Fruit fly (Drosophila melanogaster) whole organism, wandering third instar larva: ENCODE data around the gene CG10359.
A peak's percentile ranks its signal among the peaks of the same experiment; 100 is the strongest.

Experiments
- Abd-B ChIP-seq: fragments of >200 bp; optimal IDR thresholded peaks from 2 replicates; lab custom pipeline; 2017; ENCODE audit warnings: missing biosample characterization, missing genetic modification characterization
- CG32264 ChIP-seq: fragments of 200-800 bp; sonication (Bioruptor generic); optimal IDR thresholded peaks from 2 replicates; lab custom pipeline; 2016; ENCODE audit warnings: missing biosample characterization, missing genetic modification characterization
- CG9705 ChIP-seq: fragments of 200-800 bp; sonication (Bioruptor generic); optimal IDR thresholded peaks from 2 replicates; lab custom pipeline; 2018; ENCODE audit warnings: missing biosample characterization, mild to moderate bottlenecking, missing genetic modification characterization
- CrebA ChIP-seq: fragments of 200-800 bp; sonication (Bioruptor generic); optimal IDR thresholded peaks from 2 replicates; lab custom pipeline; 2016; ENCODE audit warnings: missing biosample characterization, mild to moderate bottlenecking, missing genetic modification characterization, borderline replicate concordance
- Dfd ChIP-seq: fragments of >200 bp; optimal IDR thresholded peaks from 2 replicates; lab custom pipeline; 2017; ENCODE audit warnings: missing biosample characterization, missing genetic modification characterization
- Dif ChIP-seq: fragments of 200-275, 200-300 bp; sonication (Bioruptor generic); optimal IDR thresholded peaks from 2 replicates; lab custom pipeline; 2018; ENCODE audit warnings: missing biosample characterization, missing genetic modification characterization; ENCODE audit not compliant: partially characterized antibody
- GATAd ChIP-seq: sonication (Bioruptor generic); optimal IDR thresholded peaks from 2 replicates; lab custom pipeline; 2016; ENCODE audit warnings: missing biosample characterization, missing genetic modification characterization
- HLH106 ChIP-seq: fragments of 200-800 bp; optimal IDR thresholded peaks from 3 replicates; lab custom pipeline; 2019; ENCODE audit warnings: missing biosample characterization, mild to moderate bottlenecking, missing genetic modification characterization, moderate library complexity
- Hnf4 ChIP-seq: fragments of 200-800 bp; sonication (Bioruptor generic); optimal IDR thresholded peaks from 2 replicates; lab custom pipeline; 2016; ENCODE audit warnings: missing biosample characterization, mild to moderate bottlenecking, missing genetic modification characterization
- Hr78 ChIP-seq: fragments of >200 bp; optimal IDR thresholded peaks from 2 replicates; lab custom pipeline; 2017; ENCODE audit warnings: missing biosample characterization, missing genetic modification characterization
- Hr83 ChIP-seq: fragments of 200-300 bp; sonication (Bioruptor generic); optimal IDR thresholded peaks from 2 replicates; lab custom pipeline; 2016; ENCODE audit warnings: missing biosample characterization, mild to moderate bottlenecking, missing genetic modification characterization, moderate library complexity; ENCODE audit not compliant: poor library complexity, severe bottlenecking
- Jra ChIP-seq: sonication (Bioruptor generic); optimal IDR thresholded peaks from 2 replicates; lab custom pipeline; 2016; ENCODE audit warnings: missing biosample characterization, missing genetic modification characterization
- Mio ChIP-seq: sonication (Bioruptor generic); optimal IDR thresholded peaks from 2 replicates; lab custom pipeline; 2016; ENCODE audit warnings: missing biosample characterization, missing genetic modification characterization
- Myc ChIP-seq: fragments of >200 bp; optimal IDR thresholded peaks from 2 replicates; lab custom pipeline; 2017
- N ChIP-seq: fragments of >200 bp; optimal IDR thresholded peaks from 2 replicates; lab custom pipeline; 2018; ENCODE audit warnings: missing biosample characterization, missing external identifiers, missing genetic modification characterization
- OdsH ChIP-seq: fragments of 200-800 bp; sonication (Bioruptor generic); optimal IDR thresholded peaks from 2 replicates; lab custom pipeline; 2016; ENCODE audit warnings: missing biosample characterization, mild to moderate bottlenecking, missing genetic modification characterization
- Rel ChIP-seq, 2 experiments: fragments of 200-800 bp; sonication (Bioruptor generic) in 1 of 2; optimal IDR thresholded peaks; 2 replicates in 1 of 2; 3 replicates in 1 of 2; lab custom pipeline; 2016 to 2019; ENCODE audit warnings: mild to moderate bottlenecking in 2 of 2, missing biosample characterization in 2 of 2, missing genetic modification characterization in 2 of 2, moderate library complexity in 1 of 2
- Vsx2 ChIP-seq: fragments of 200-300, 225-300 bp; sonication (Bioruptor generic); optimal IDR thresholded peaks from 2 replicates; lab custom pipeline; 2018; ENCODE audit warnings: missing biosample characterization, missing genetic modification characterization; ENCODE audit not compliant: partially characterized antibody
- br ChIP-seq: fragments of 200-800 bp; sonication (Bioruptor generic); optimal IDR thresholded peaks from 2 replicates; lab custom pipeline; 2016; ENCODE audit warnings: missing biosample characterization, missing genetic modification characterization
- dl ChIP-seq, 2 experiments: fragments of 175-275, 200-275 bp in 1 of 2; fragments of 200-275 bp in 1 of 2; sonication (Bioruptor generic); optimal IDR thresholded peaks; lab custom pipeline; 2018; ENCODE audit warnings: mild to moderate bottlenecking in 2 of 2, missing biosample characterization in 2 of 2, missing genetic modification characterization in 2 of 2, moderate library complexity in 2 of 2; ENCODE audit not compliant: partially characterized antibody in 2 of 2, insufficient read depth in 1 of 2
- dmrt93B ChIP-seq: fragments of 200-800 bp; sonication (Bioruptor generic); optimal IDR thresholded peaks from 2 replicates; lab custom pipeline; 2018; ENCODE audit warnings: missing biosample characterization, mild to moderate bottlenecking, missing genetic modification characterization
- dsf ChIP-seq: sonication (Bioruptor generic); optimal IDR thresholded peaks from 2 replicates; lab custom pipeline; 2016; ENCODE audit warnings: missing biosample characterization, missing genetic modification characterization, borderline replicate concordance
- ey ChIP-seq: fragments of 200-800 bp; sonication (Bioruptor generic); optimal IDR thresholded peaks from 2 replicates; lab custom pipeline; 2016; ENCODE audit warnings: missing biosample characterization, missing genetic modification characterization
- foxo ChIP-seq, 2 experiments: fragments of 200-800 bp; sonication (Bioruptor generic); optimal IDR thresholded peaks; 2 replicates in 1 of 2; 3 replicates in 1 of 2; lab custom pipeline; 2016 to 2017; ENCODE audit warnings: missing biosample characterization in 2 of 2, missing genetic modification characterization in 2 of 2
- fru ChIP-seq: fragments of 200-800 bp; sonication (Bioruptor generic); optimal IDR thresholded peaks from 3 replicates; lab custom pipeline; 2016; ENCODE audit warnings: missing biosample characterization, mild to moderate bottlenecking, missing genetic modification characterization
- jim ChIP-seq: fragments of 175-275, 200-325 bp; sonication (Bioruptor generic); optimal IDR thresholded peaks from 2 replicates; lab custom pipeline; 2016; ENCODE audit warnings: missing biosample characterization, mild to moderate bottlenecking, missing genetic modification characterization
- pan ChIP-seq: fragments of >200 bp; optimal IDR thresholded peaks from 2 replicates; lab custom pipeline; 2017
- psq ChIP-seq: fragments of 200-800 bp; sonication (Bioruptor generic); optimal IDR thresholded peaks from 3 replicates; lab custom pipeline; 2017; ENCODE audit warnings: missing biosample characterization, mild to moderate bottlenecking, missing genetic modification characterization, moderate library complexity
- rgr ChIP-seq: fragments of 200-800 bp; sonication (Bioruptor generic); optimal IDR thresholded peaks from 3 replicates; lab custom pipeline; 2016; ENCODE audit warnings: missing biosample characterization, mild to moderate bottlenecking, missing genetic modification characterization
- sage ChIP-seq: fragments of 200-800 bp; sonication (Bioruptor generic); optimal IDR thresholded peaks from 2 replicates; lab custom pipeline; 2016; ENCODE audit warnings: missing biosample characterization, mild to moderate bottlenecking, missing genetic modification characterization
- sv ChIP-seq: fragments of 200-800 bp; sonication (Bioruptor generic); optimal IDR thresholded peaks from 3 replicates; lab custom pipeline; 2016; ENCODE audit warnings: missing biosample characterization, missing genetic modification characterization
- tai ChIP-seq: sonication (Bioruptor generic); optimal IDR thresholded peaks from 2 replicates; lab custom pipeline; 2016; ENCODE audit warnings: missing biosample characterization, missing genetic modification characterization
- usp ChIP-seq: fragments of >200 bp; optimal IDR thresholded peaks from 2 replicates; lab custom pipeline; 2017; ENCODE audit warnings: missing biosample characterization, missing genetic modification characterization
- woc ChIP-seq: sonication (Bioruptor generic); optimal IDR thresholded peaks from 2 replicates; lab custom pipeline; 2016; ENCODE audit warnings: missing biosample characterization, mild to moderate bottlenecking, missing genetic modification characterization

Gene CG10359

DNA sequence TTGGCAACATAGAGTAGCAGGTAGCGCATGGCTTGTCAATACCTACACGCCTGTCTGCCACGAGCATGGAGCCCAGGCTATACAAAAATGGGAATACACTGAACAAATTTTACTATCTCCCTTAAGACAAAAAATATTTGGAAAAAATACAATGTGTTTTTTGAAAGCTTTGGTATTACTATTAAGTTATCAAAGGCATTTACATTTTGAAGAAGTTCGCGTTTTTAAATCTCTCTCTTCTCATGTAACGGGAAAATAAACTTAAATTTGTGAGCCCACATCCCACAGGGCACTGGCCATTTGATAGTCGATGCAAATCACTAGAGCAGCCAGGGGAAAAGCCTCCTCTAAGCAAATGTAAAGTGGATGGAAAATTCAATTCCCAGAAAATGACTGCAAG lies 27.3 kb downstream of the CG10359 start:
- TF ChIP-seq OdsH (GFP tag; lab: Kevin White, UChicago) (no peak), Myc (lab: Kevin White, UChicago) (no peak), Dif (no peak), psq (GFP tag; lab: Kevin White, UChicago) (no peak), Mio (GFP tag; lab: Kevin White, UChicago) (no peak), Hr83 (GFP tag; lab: Kevin White, UChicago) (no peak), dmrt93B (no peak), CG32264 (no peak), CrebA (no peak), foxo (GFP tag; optimal IDR thresholded peaks at IDR 0.05; lab: Kevin White, UChicago) (no peak), fru (GFP tag; lab: Kevin White, UChicago) (no peak)

DNA sequence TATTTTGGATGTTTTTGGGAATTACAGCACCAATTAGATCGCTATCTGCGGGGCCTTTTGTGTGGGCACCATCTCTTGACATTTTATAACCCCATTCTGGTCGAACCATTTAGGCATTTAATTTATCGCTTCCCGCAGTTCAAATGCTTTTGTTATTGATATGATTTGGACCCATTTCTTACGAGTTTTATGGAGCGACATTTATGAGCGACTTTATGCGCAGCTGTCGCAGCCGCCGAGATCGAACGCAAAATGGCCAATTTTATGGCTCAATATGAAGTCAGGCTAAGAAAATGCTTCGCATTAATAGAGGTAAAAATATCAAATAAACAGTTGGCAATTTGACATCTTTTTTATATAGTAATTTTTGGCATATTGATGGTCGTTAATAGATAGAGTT lies 28.9 kb downstream of the CG10359 start:
- TF ChIP-seq pan (no peak), dl (GFP tag; optimal IDR thresholded peaks at IDR 0.05; lab: Kevin White, UChicago; ENCODE audit: insufficient read depth in 1 of 2, partially characterized antibody in 2 of 2) (no peak), CrebA (no peak), OdsH (GFP tag; lab: Kevin White, UChicago) (no peak), Mio (GFP tag; lab: Kevin White, UChicago) (no peak), woc (GFP tag; lab: Kevin White, UChicago) (no peak), dsf (GFP tag; lab: Kevin White, UChicago) (no peak), ey (GFP tag; lab: Kevin White, UChicago) (no peak), Rel (GFP tag; optimal IDR thresholded peaks at IDR 0.05; lab: Kevin White, UChicago) (no peak), Rel (tag; optimal IDR thresholded peaks at IDR 0.05; lab: Kevin White, UChicago) (no peak), Myc (lab: Kevin White, UChicago) (no peak), fru (GFP tag; lab: Kevin White, UChicago) (no peak), Hr78 (no peak), Vsx2 (GFP tag; lab: Kevin White, UChicago) (no peak), N (GFP tag; lab: Kevin White, UChicago) (no peak), HLH106 (tag; lab: Kevin White, UChicago) (no peak), sage (GFP tag; lab: Kevin White, UChicago) (no peak), jim (GFP tag; lab: Kevin White, UChicago) (no peak), CG32264 (no peak), psq (GFP tag; lab: Kevin White, UChicago) (no peak)

DNA sequence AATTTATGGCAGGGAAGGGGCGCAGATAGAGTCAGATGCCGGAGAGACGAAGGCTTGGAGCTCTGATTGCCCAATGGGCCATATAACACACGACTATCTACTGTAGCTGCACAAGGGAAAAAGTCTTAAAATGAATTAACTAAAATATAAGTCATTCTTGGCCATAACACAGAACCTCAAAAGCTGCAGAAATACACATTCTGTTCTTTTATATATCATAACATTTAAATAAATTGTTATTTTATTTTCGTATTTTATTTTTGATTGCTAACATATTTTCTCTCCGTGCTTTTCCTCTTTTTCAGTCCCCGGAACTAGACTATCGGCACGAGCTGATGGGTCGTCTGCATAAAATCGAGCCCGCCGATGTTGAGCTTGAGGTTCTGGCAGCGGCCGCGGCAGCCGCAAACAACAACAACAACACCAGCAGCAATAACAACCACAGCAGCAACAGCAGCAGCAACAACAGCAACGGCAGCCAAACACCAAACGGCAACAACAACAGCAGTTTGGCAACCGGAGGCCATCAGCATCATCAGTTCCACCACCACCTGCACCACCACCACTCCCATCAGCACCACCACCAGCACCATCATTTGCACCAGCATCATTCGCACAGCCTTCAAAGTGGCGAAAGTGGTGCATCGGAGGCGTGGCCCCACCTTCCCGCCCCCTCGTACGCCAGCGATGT lies 32.5 kb downstream of the CG10359 start:
- TF ChIP-seq Dfd = peak; percentile 95
- no peak for TF ChIP-seq sv (GFP tag; lab: Kevin White, UChicago)

DNA sequence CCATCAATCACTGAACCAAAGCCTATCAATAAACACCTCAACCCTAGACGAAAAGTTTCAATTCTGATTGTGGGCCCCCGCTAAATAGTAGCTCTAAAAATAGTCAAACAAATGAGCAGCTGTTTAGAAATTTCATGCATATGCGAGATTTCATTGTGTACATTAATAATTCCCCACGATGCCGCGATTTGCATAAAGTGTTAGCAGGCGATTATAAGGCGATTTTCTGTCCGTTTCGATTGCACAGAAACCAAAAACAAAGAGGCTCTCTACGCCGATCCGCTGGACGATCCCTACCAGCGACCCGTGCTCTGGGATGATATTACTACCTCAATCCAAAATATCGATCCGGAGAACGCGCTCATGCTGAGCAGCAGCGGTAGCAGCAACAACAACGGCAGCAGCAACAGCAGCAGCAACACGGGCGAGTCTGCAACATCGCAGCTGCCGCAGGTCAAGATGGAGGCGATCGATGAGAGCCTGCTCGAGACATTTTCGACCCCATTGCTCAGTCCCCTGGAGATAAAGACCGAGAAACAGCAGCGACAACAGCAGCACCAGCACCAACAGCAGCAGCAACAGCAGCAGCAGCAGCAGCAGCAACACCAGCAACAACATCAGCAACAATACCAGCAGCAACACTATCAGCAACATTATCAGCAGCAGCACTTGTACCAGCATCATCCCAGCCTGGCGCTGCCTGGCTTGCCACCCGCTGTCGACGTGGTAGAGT lies 33.8 kb downstream of the CG10359 start:
- TF ChIP-seq rgr (GFP tag; lab: Kevin White, UChicago) (no peak), N (GFP tag; lab: Kevin White, UChicago) (no peak), Dfd (peak; percentile 90), br (GFP tag; lab: Kevin White, UChicago) (no peak), OdsH (GFP tag; lab: Kevin White, UChicago) (no peak), dmrt93B (no peak)

DNA sequence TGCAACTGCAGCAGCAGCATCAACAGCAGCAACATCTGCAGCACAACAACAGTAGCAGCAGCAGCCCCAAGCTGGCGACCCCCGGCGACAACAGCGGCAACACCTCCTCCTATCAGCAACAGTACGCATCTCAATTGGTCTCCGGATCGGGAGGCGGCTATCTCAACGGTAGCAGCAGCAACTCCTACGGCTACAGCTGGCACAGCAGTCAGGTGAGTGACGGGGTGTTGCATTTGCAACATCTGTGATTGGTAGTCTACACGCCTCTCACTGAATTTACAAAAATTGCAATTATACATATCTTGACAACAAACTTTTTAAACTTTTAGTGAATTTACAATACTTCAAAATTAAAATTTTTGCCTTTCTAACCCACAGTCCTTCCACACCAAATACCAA lies 34.4 kb downstream of the CG10359 start:
- TF ChIP-seq Abd-B (no peak), Dfd (peak; percentile 52)
- TF ChIP-seq, all 38 proteins: peak for 1

DNA sequence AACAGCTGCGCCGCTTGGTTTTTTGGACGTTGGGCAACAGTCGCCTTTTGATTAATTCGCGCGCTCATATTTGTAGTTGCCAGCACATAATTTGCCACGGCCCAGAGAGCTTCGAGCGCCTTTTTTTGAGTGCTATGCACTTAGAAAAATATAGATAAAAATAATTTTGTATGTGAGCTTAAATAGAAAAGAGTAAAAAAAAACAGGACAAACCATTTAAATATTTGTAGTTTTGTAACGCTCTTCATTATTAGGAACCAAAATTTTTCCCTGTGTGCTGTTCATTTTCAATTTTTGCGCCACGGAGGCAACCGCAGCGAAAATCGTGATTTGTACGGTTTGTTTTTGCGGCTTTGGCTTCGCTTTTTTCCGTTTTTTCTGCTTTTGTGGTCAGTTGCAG lies 37.5 kb downstream of the CG10359 start:
- no peak for TF ChIP-seq jim (GFP tag; lab: Kevin White, UChicago)
- TF ChIP-seq Hr78 = no peak
- no peak for TF ChIP-seq dl (GFP tag; optimal IDR thresholded peaks at IDR 0.05; lab: Kevin White, UChicago; ENCODE audit: insufficient read depth in 1 of 2, partially characterized antibody in 2 of 2)
- TF ChIP-seq usp (GFP tag; lab: Kevin White, UChicago) = no peak
- no peak for TF ChIP-seq dmrt93B
- TF ChIP-seq Hr83 (GFP tag; lab: Kevin White, UChicago) = no peak
- peak; percentile 8 for TF ChIP-seq fru (GFP tag; lab: Kevin White, UChicago)
- TF ChIP-seq Jra (GFP tag; lab: Kevin White, UChicago) = no peak
- TF ChIP-seq N (GFP tag; lab: Kevin White, UChicago) = no peak
- no peak for TF ChIP-seq tai (GFP tag; lab: Kevin White, UChicago)
- TF ChIP-seq Vsx2 (GFP tag; lab: Kevin White, UChicago) = no peak
- no peak for TF ChIP-seq Abd-B
- TF ChIP-seq CG9705 (GFP tag; lab: Kevin White, UChicago) = no peak
- TF ChIP-seq Rel (GFP tag; optimal IDR thresholded peaks at IDR 0.05; lab: Kevin White, UChicago) = no peak
- no peak for TF ChIP-seq Rel (tag; optimal IDR thresholded peaks at IDR 0.05; lab: Kevin White, UChicago)
- peak in 1 of 2 experiments; percentile 11 for TF ChIP-seq foxo (GFP tag; optimal IDR thresholded peaks at IDR 0.05; lab: Kevin White, UChicago)
- TF ChIP-seq pan = no peak
- no peak for TF ChIP-seq CG32264
- peak; percentile 7 for TF ChIP-seq OdsH (GFP tag; lab: Kevin White, UChicago)
- no peak for TF ChIP-seq GATAd
- no peak for TF ChIP-seq dsf (GFP tag; lab: Kevin White, UChicago)
- no peak for TF ChIP-seq Hnf4
- TF ChIP-seq br (GFP tag; lab: Kevin White, UChicago) = no peak
- no peak for TF ChIP-seq Mio (GFP tag; lab: Kevin White, UChicago)
- TF ChIP-seq Myc (lab: Kevin White, UChicago) = no peak
- TF ChIP-seq rgr (GFP tag; lab: Kevin White, UChicago) = no peak
